Fruit fly (Drosophila melanogaster) whole organism, embryonic: ENCODE results near the gene CG34436.

ENCODE experiments used
- Atf3 ChIP-seq: fragments of 200-800 bp; sonication (Bioruptor generic); optimal IDR thresholded peaks from 3 replicates; lab custom pipeline; 2016; ENCODE audit warnings: missing biosample characterization, missing genetic modification characterization
- CG11398 ChIP-seq: fragments of 200-800 bp; sonication (Bioruptor generic); optimal IDR thresholded peaks from 2 replicates; lab custom pipeline; 2016; ENCODE audit warnings: missing biosample characterization, missing genetic modification characterization
- CG14050 ChIP-seq: fragments of 200-800 bp; sonication (Bioruptor generic); IDR thresholded peaks from 3 replicates; pipeline ENCODE4 v1.3.6; 2022; ENCODE audit warnings: missing biosample characterization, missing genetic modification characterization
- CG14441 ChIP-seq: fragments of 200-800 bp; sonication (Bioruptor generic); IDR thresholded peaks from 2 replicates; pipeline ENCODE4 v1.3.6; 2022; ENCODE audit warnings: missing biosample characterization, missing genetic modification characterization
- CG15073 ChIP-seq: fragments of 200-800 bp; sonication (Bioruptor generic); optimal IDR thresholded peaks from 2 replicates; lab custom pipeline; 2016; ENCODE audit warnings: missing biosample characterization, missing genetic modification characterization
- CG15269 ChIP-seq: fragments of 200-800 bp; sonication (Bioruptor generic); optimal IDR thresholded peaks from 2 replicates; lab custom pipeline; 2018; ENCODE audit warnings: missing biosample characterization, mild to moderate bottlenecking, missing genetic modification characterization, moderate library complexity
- CG1529 ChIP-seq: fragments of 200-800 bp; sonication (Bioruptor generic); optimal IDR thresholded peaks from 3 replicates; lab custom pipeline; 2018; ENCODE audit warnings: missing biosample characterization, missing genetic modification characterization
- CG18011 ChIP-seq: fragments of 200-800 bp; sonication (Bioruptor generic); optimal IDR thresholded peaks from 2 replicates; lab custom pipeline; 2017; ENCODE audit warnings: missing biosample characterization, missing genetic modification characterization, mild to moderate bottlenecking, moderate library complexity, missing genotype
- CG30403 ChIP-seq: fragments of 200-800 bp; sonication (Bioruptor generic); optimal IDR thresholded peaks from 3 replicates; lab custom pipeline; 2016; ENCODE audit warnings: missing biosample characterization, missing genetic modification characterization
- CG32772 ChIP-seq: fragments of 200-800 bp; sonication (Bioruptor generic); IDR thresholded peaks from 2 replicates; pipeline ENCODE4 v1.3.6; 2022; ENCODE audit warnings: missing biosample characterization, missing genetic modification characterization
- CG3281 ChIP-seq: fragments of 200-800 bp; sonication (Bioruptor generic); optimal IDR thresholded peaks from 3 replicates; lab custom pipeline; 2017; ENCODE audit warnings: missing biosample characterization, mild to moderate bottlenecking, missing genetic modification characterization
- CG34224 ChIP-seq: fragments of 200-800 bp; sonication (Bioruptor generic); IDR thresholded peaks from 3 replicates; pipeline ENCODE4 v1.3.6; 2022; ENCODE audit warnings: missing biosample characterization, missing genetic modification characterization; ENCODE audit not compliant: partially characterized antibody
- CG34376 ChIP-seq: fragments of 200-800 bp; sonication (Bioruptor generic); optimal IDR thresholded peaks from 2 replicates; lab custom pipeline; 2018; ENCODE audit warnings: missing biosample characterization, mild to moderate bottlenecking, missing genetic modification characterization
- CG7928 ChIP-seq: fragments of 200-800 bp; sonication (Bioruptor generic); optimal IDR thresholded peaks from 2 replicates; lab custom pipeline; 2017; ENCODE audit warnings: missing biosample characterization, mild to moderate bottlenecking, missing genetic modification characterization
- CG8765 ChIP-seq: fragments of 200-800 bp; sonication (Bioruptor generic); IDR thresholded peaks from 2 replicates; pipeline ENCODE4 v1.3.6; 2022; ENCODE audit warnings: missing biosample characterization, missing genetic modification characterization
- CG8924 ChIP-seq: fragments of 200-800 bp; optimal IDR thresholded peaks from 3 replicates; lab custom pipeline; 2019; ENCODE audit warnings: missing biosample characterization, mild to moderate bottlenecking, missing genetic modification characterization, moderate library complexity
- CG9437 ChIP-seq: fragments of 200-800 bp; sonication (Bioruptor generic); optimal IDR thresholded peaks from 2 replicates; lab custom pipeline; 2018; ENCODE audit warnings: missing biosample characterization, mild to moderate bottlenecking, missing genetic modification characterization
- CG9727 ChIP-seq: fragments of 200-800 bp; sonication (Bioruptor generic); optimal IDR thresholded peaks from 3 replicates; lab custom pipeline; 2017; ENCODE audit warnings: missing biosample characterization, mild to moderate bottlenecking, missing genetic modification characterization
- CTCF ChIP-seq: fragments of 200-800 bp; sonication (Bioruptor generic); optimal IDR thresholded peaks from 2 replicates; lab custom pipeline; 2017; ENCODE audit warnings: missing biosample characterization, mild to moderate bottlenecking, missing genetic modification characterization, moderate library complexity
- Camta ChIP-seq: fragments of 200-800 bp; sonication (Bioruptor generic); optimal IDR thresholded peaks from 2 replicates; lab custom pipeline; 2016; ENCODE audit warnings: missing biosample characterization, missing genetic modification characterization
- Chrac-16 ChIP-seq: fragments of 200-800 bp; sonication (Bioruptor generic); optimal IDR thresholded peaks from 3 replicates; lab custom pipeline; 2016; ENCODE audit warnings: missing biosample characterization, missing genetic modification characterization
- Dp ChIP-seq: fragments of 200-800 bp; sonication (Bioruptor generic); optimal IDR thresholded peaks from 2 replicates; lab custom pipeline; 2018; ENCODE audit warnings: missing biosample characterization, mild to moderate bottlenecking, missing genetic modification characterization, moderate library complexity
- H2.0 ChIP-seq: fragments of 200-800 bp; sonication (Bioruptor generic); IDR thresholded peaks from 2 replicates; pipeline ENCODE4 v1.3.6; 2022; ENCODE audit warnings: missing biosample characterization, missing genetic modification characterization
- Hmr ChIP-seq: fragments of 200-800 bp; sonication (Bioruptor generic); optimal IDR thresholded peaks from 3 replicates; lab custom pipeline; 2017; ENCODE audit warnings: mild to moderate bottlenecking, missing biosample characterization, missing genetic modification reagents, missing genetic modification characterization
- Lhr ChIP-seq: fragments of 200-800 bp; sonication (Bioruptor generic); optimal IDR thresholded peaks from 3 replicates; lab custom pipeline; 2017; ENCODE audit warnings: mild to moderate bottlenecking, missing biosample characterization, missing genetic modification reagents, missing genetic modification characterization
- MTF-1 ChIP-seq: fragments of 200-800 bp; sonication (Bioruptor generic); optimal IDR thresholded peaks from 2 replicates; lab custom pipeline; 2018; ENCODE audit warnings: missing biosample characterization, mild to moderate bottlenecking, missing genetic modification characterization, borderline replicate concordance
- Neu2 ChIP-seq: fragments of 200-800 bp; sonication (Bioruptor generic); optimal IDR thresholded peaks from 3 replicates; lab custom pipeline; 2016; ENCODE audit warnings: missing biosample characterization, missing genetic modification characterization, borderline replicate concordance
- Sin3A ChIP-seq: fragments of >200 bp; optimal IDR thresholded peaks from 2 replicates; lab custom pipeline; 2018
- ato ChIP-seq: fragments of 200-800 bp; sonication (Bioruptor generic); IDR thresholded peaks from 2 replicates; pipeline ENCODE4 v1.3.6; 2022; ENCODE audit warnings: missing biosample characterization, missing genetic modification characterization; ENCODE audit not compliant: partially characterized antibody
- btn ChIP-seq: fragments of 200-800 bp; sonication (Bioruptor generic); optimal IDR thresholded peaks from 2 replicates; lab custom pipeline; 2016; ENCODE audit warnings: missing biosample characterization, missing genetic modification characterization
- chif ChIP-seq, 2 experiments: fragments of 200-800 bp; sonication (Bioruptor generic); optimal IDR thresholded peaks; 3 replicates each; lab custom pipeline; 2016; ENCODE audit warnings: missing biosample characterization in 2 of 2, missing genetic modification characterization in 2 of 2
- corto ChIP-seq: fragments of 200-800 bp; sonication (Bioruptor generic); optimal IDR thresholded peaks from 2 replicates; lab custom pipeline; 2016; ENCODE audit warnings: missing biosample characterization, mild to moderate bottlenecking, missing genetic modification characterization, moderate library complexity
- crol ChIP-seq: fragments of 200-800 bp; sonication (Bioruptor generic); IDR thresholded peaks from 2 replicates; pipeline ENCODE4 v1.3.6; 2022; ENCODE audit warnings: missing biosample characterization, missing genetic modification characterization
- crp ChIP-seq, 2 experiments: fragments of 200-800 bp; sonication (Bioruptor generic); optimal IDR thresholded peaks; 2 replicates in 1 of 2; 3 replicates in 1 of 2; lab custom pipeline; 2017; ENCODE audit warnings: missing biosample characterization in 2 of 2, missing genetic modification characterization in 2 of 2, mild to moderate bottlenecking in 1 of 2, moderate library complexity in 1 of 2
- dm ChIP-seq: fragments of 200-800 bp; sonication (Bioruptor generic); optimal IDR thresholded peaks from 3 replicates; lab custom pipeline; 2016; ENCODE audit warnings: missing biosample characterization, missing genetic modification characterization
- emc ChIP-seq: fragments of 200-800 bp; sonication (Bioruptor generic); optimal IDR thresholded peaks from 2 replicates; lab custom pipeline; 2016; ENCODE audit warnings: missing biosample characterization, missing genetic modification characterization
- gsb-n ChIP-seq: fragments of 200-800 bp; sonication (Bioruptor generic); optimal IDR thresholded peaks from 3 replicates; lab custom pipeline; 2018; ENCODE audit warnings: missing biosample characterization, mild to moderate bottlenecking, missing genetic modification characterization
- hth ChIP-seq: fragments of >200 bp; optimal IDR thresholded peaks from 2 replicates; lab custom pipeline; 2017; ENCODE audit warnings: inconsistent platforms
- insv ChIP-seq, 2 experiments: fragments of 200-800 bp; sonication (Bioruptor generic); optimal IDR thresholded peaks; 3 replicates each; lab custom pipeline; 2016 to 2018; ENCODE audit warnings: missing biosample characterization in 2 of 2, missing genetic modification characterization in 2 of 2
- ken ChIP-seq: fragments of 200-800 bp; sonication (Bioruptor generic); IDR thresholded peaks from 3 replicates; pipeline ENCODE4 v1.3.6; 2022; ENCODE audit warnings: missing biosample characterization, missing genetic modification characterization
- mirr ChIP-seq: fragments of 200-800 bp; sonication (Bioruptor generic); optimal IDR thresholded peaks from 3 replicates; lab custom pipeline; 2018; ENCODE audit warnings: missing biosample characterization, mild to moderate bottlenecking, missing genetic modification characterization
- nau ChIP-seq: fragments of 200-800 bp; sonication (Bioruptor generic); optimal IDR thresholded peaks from 3 replicates; lab custom pipeline; 2017; ENCODE audit warnings: missing biosample characterization, mild to moderate bottlenecking, missing genetic modification characterization, missing genetic modification reagents
- oc ChIP-seq: fragments of 200-800 bp; sonication (Bioruptor generic); optimal IDR thresholded peaks from 2 replicates; lab custom pipeline; 2018; ENCODE audit warnings: missing biosample characterization, mild to moderate bottlenecking, missing genetic modification characterization, moderate library complexity
- phol ChIP-seq: fragments of 200-800 bp; sonication (Bioruptor generic); optimal IDR thresholded peaks from 3 replicates; lab custom pipeline; 2018; ENCODE audit warnings: missing biosample characterization, mild to moderate bottlenecking, missing genetic modification characterization, moderate library complexity
- schlank ChIP-seq: fragments of 200-800 bp; sonication (Bioruptor generic); optimal IDR thresholded peaks from 2 replicates; lab custom pipeline; 2018; ENCODE audit warnings: missing biosample characterization, mild to moderate bottlenecking, missing genetic modification characterization
- sd ChIP-seq: fragments of 200-800 bp; sonication (Bioruptor generic); optimal IDR thresholded peaks from 3 replicates; lab custom pipeline; 2018; ENCODE audit warnings: missing biosample characterization, mild to moderate bottlenecking, missing genetic modification characterization, moderate library complexity
- sens-2 ChIP-seq: fragments of 200-800 bp; sonication (Bioruptor generic); IDR thresholded peaks from 2 replicates; pipeline ENCODE4 v1.3.6; 2022; ENCODE audit warnings: missing biosample characterization, missing genetic modification characterization
- sna ChIP-seq: fragments of 200-800 bp; sonication (Bioruptor generic); IDR thresholded peaks from 2 replicates; pipeline ENCODE4 v1.3.6; 2022; ENCODE audit warnings: missing biosample characterization, missing genetic modification characterization; ENCODE audit not compliant: partially characterized antibody
- sug ChIP-seq: fragments of 200-800 bp; optimal IDR thresholded peaks from 2 replicates; lab custom pipeline; 2019; ENCODE audit warnings: missing biosample characterization, mild to moderate bottlenecking, missing genetic modification characterization, moderate library complexity
- tin ChIP-seq: fragments of 200-800 bp; sonication (Bioruptor generic); optimal IDR thresholded peaks from 3 replicates; lab custom pipeline; 2016; ENCODE audit warnings: missing biosample characterization, missing genetic modification characterization
- vvl ChIP-seq: fragments of 200-800 bp; sonication (Bioruptor generic); IDR thresholded peaks from 2 replicates; pipeline ENCODE4 v1.3.6; 2022; ENCODE audit warnings: missing biosample characterization, missing genetic modification characterization
- zfh2 ChIP-seq: fragments of 200-800 bp; sonication (Bioruptor generic); optimal IDR thresholded peaks from 2 replicates; lab custom pipeline; 2016; ENCODE audit warnings: missing biosample characterization, missing genetic modification characterization

CG34436 gene

DNA sequence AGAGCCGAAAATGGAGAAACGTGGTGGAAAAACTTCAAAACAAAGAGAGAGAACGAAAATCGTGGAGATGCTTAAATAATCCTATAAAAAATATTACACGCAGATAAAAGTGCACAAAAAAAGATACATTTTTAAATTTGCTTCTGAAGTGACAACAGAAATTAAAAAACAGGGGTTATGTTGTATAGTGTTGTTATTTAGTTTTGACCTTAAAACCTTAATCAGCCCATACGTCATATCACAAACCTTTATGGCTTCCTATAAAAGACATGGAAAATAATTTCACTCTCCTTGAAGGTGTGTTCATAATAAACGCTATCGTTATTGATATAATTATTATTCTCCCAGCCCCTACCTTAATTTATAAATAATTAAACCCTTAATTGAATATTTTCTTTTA lies 44.8 kb downstream of the CG34436 start (continued):
- TF ChIP-seq tin (peak; percentile 34), CTCF (GFP tag; lab: Kevin White, UChicago) (no peak), CG32772 (GFP tag; lab: Robert Waterston, UW) (no peak), CG1529 (GFP tag; lab: Kevin White, UChicago) (peak; percentile 21), sens-2 (no peak), zfh2 (GFP tag; lab: Kevin White, UChicago) (no peak), CG8924 (tag; lab: Kevin White, UChicago) (no peak), hth (lab: Kevin White, UChicago) (no peak), Lhr (GFP tag; lab: Kevin White, UChicago) (no peak), sug (tag; lab: Kevin White, UChicago) (no peak), Neu2 (GFP tag; lab: Kevin White, UChicago) (no peak), phol (tag; lab: Kevin White, UChicago) (peak; percentile 45), insv (GFP tag; optimal IDR thresholded peaks at IDR 0.05; lab: Kevin White, UChicago) (no peak), mirr (GFP tag; lab: Kevin White, UChicago) (no peak), schlank (no peak), nau (no peak), Atf3 (GFP tag; lab: Kevin White, UChicago) (peak; percentile 12), Sin3A (lab: Kevin White, UChicago) (no peak), sna (GFP tag; lab: Robert Waterston, UW) (no peak), sd (tag; lab: Kevin White, UChicago) (no peak), CG34224 (GFP tag; lab: Robert Waterston, UW) (no peak), CG11398 (GFP tag; lab: Kevin White, UChicago) (no peak), MTF-1 (GFP tag; lab: Kevin White, UChicago) (no peak), CG14050 (GFP tag; lab: Robert Waterston, UW) (no peak), CG15269 (tag; lab: Kevin White, UChicago) (peak; percentile 57), H2.0 (GFP tag; lab: Robert Waterston, UW) (no peak), CG30403 (peak; percentile 64), Hmr (GFP tag; lab: Kevin White, UChicago) (peak; percentile 35), CG18011 (GFP tag; lab: Kevin White, UChicago) (no peak), vvl (no peak), Chrac-16 (GFP tag; lab: Kevin White, UChicago) (peak; percentile 4), CG8765 (no peak), CG9437 (no peak), CG7928 (GFP tag; lab: Kevin White, UChicago) (peak; percentile 8), Dp (GFP tag; lab: Kevin White, UChicago) (no peak), CG34376 (no peak), ato (no peak), CG3281 (GFP tag; lab: Kevin White, UChicago) (peak; percentile 65), gsb-n (tag; lab: Kevin White, UChicago) (no peak), ken (GFP tag; lab: Robert Waterston, UW) (no peak), CG9727 (GFP tag; lab: Kevin White, UChicago) (peak; percentile 30), CG14441 (no peak), crol (GFP tag; lab: Robert Waterston, UW) (no peak), dm (no peak), CG15073 (GFP tag; lab: Kevin White, UChicago) (no peak), btn (GFP tag; lab: Kevin White, UChicago) (no peak), chif (GFP tag; optimal IDR thresholded peaks at IDR 0.05; lab: Kevin White, UChicago) (peak in 1 of 2 experiments; percentile 45), corto (GFP tag; lab: Kevin White, UChicago) (no peak), emc (GFP tag; lab: Kevin White, UChicago) (no peak), Camta (GFP tag; lab: Kevin White, UChicago) (peak; percentile 48), oc (tag; lab: Kevin White, UChicago) (no peak), crp (GFP tag; optimal IDR thresholded peaks at IDR 0.05; lab: Kevin White, UChicago) (no peak)
